Worm (Caenorhabditis elegans) whole organism, L1 larva: ENCODE data around the gene T05G5.4.

Experiments used
- ceh-82 ChIP-seq, 3 experiments: fragments of 150-350 bp in 1 of 3; sonication (generic microtip) in 2 of 3; optimal IDR thresholded peaks; 2 replicates each; lab custom pipeline; 2014 to 2017; ENCODE audit warnings: missing biosample characterization in 3 of 3, missing genetic modification characterization in 3 of 3
- dsc-1 ChIP-seq: sonication (generic microtip); optimal IDR thresholded peaks from 2 replicates; lab custom pipeline; 2016; ENCODE audit warnings: mild to moderate bottlenecking, missing genetic modification characterization, missing compliant biosample characterization
- fkh-10 ChIP-seq: sonication (generic microtip); optimal IDR thresholded peaks from 2 replicates; lab custom pipeline; 2017; ENCODE audit warnings: missing biosample characterization, missing genetic modification reagents, missing genetic modification characterization
- lin-15B ChIP-seq: fragments of 150-350 bp; sonication (generic microtip); optimal IDR thresholded peaks from 3 replicates; lab custom pipeline; 2014; ENCODE audit warnings: missing biosample characterization, missing genetic modification characterization
- mef-2 ChIP-seq: fragments of 150-350 bp; optimal IDR thresholded peaks from 2 replicates; lab custom pipeline; 2014; ENCODE audit warnings: missing biosample characterization, missing genetic modification characterization
- rnt-1 ChIP-seq: sonication (generic microtip); optimal IDR thresholded peaks from 2 replicates; lab custom pipeline; 2016; ENCODE audit warnings: mild to moderate bottlenecking, missing genetic modification characterization, moderate library complexity, missing compliant biosample characterization
- skn-1 ChIP-seq: fragments of 150-350 bp; optimal IDR thresholded peaks from 2 replicates; lab custom pipeline; 2014; ENCODE audit warnings: missing biosample characterization, missing genetic modification characterization
- snpc-4 ChIP-seq: fragments of 150-350 bp; optimal IDR thresholded peaks from 2 replicates; lab custom pipeline; 2014; ENCODE audit warnings: missing biosample characterization, missing genetic modification characterization
- snu-23 ChIP-seq: sonication (generic microtip); optimal IDR thresholded peaks from 2 replicates; lab custom pipeline; 2016; ENCODE audit warnings: missing genetic modification characterization, missing compliant biosample characterization
- swsn-7 ChIP-seq: sonication (generic microtip); optimal IDR thresholded peaks from 2 replicates; lab custom pipeline; 2016; ENCODE audit warnings: missing genetic modification characterization, missing compliant biosample characterization
- unc-130 ChIP-seq: fragments of 150-350 bp; optimal IDR thresholded peaks from 2 replicates; lab custom pipeline; 2017; ENCODE audit warnings: missing biosample characterization, missing genetic modification characterization, inconsistent platforms
- ztf-11 ChIP-seq, 2 experiments: sonication (generic microtip); optimal IDR thresholded peaks; 2 replicates each; lab custom pipeline; 2016 to 2017; ENCODE audit warnings: missing genetic modification characterization in 2 of 2, missing biosample characterization in 1 of 2, missing compliant biosample characterization in 1 of 2

DNA sequence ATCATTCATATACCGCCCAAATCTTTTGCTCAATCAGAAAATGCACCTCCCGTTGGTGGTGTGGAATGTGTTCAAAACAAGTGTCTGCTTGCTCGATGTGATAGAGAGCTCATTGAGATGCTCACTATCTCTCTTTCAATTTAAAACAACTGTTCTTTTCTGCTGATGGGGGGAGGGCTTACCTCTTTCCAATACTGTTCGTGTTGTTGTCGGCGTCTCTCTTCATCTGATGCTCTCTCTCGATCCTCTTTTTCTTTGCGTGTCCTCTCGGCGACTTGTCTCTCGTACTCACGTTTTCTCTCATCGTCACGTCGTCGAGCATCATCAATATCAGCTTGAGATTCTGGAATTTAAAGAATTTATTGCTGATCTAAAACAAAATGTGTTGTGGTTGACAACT lies 6.7 kb upstream of the T05G5.4 start:
- TF ChIP-seq snpc-4 (no peak), lin-15B (tag; lab: Kevin White, UChicago) (no peak), snu-23 (GFP tag; lab: Kevin White, UChicago) (peak; percentile 32), fkh-10 (no peak), skn-1 (tag; lab: Kevin White, UChicago) (no peak), unc-130 (no peak), mef-2 (tag; lab: Kevin White, UChicago) (no peak), ceh-82 (tag; optimal IDR thresholded peaks at IDR 0.05; lab: Kevin White, UChicago) (no peak), swsn-7 (tag; lab: Kevin White, UChicago) (no peak), rnt-1 (peak; percentile 77), dsc-1 (tag; lab: Kevin White, UChicago) (no peak), ztf-11 (tag; optimal IDR thresholded peaks at IDR 0.05; lab: Kevin White, UChicago) (no peak)
